Worm (Caenorhabditis elegans) whole organism, late embryonic: Measurements from ENCODE around the gene C02F12.5.
A peak's percentile ranks its signal among the peaks of the same experiment; 100 is the strongest.

Experiments
- F13H6.1 ChIP-seq: sonication (generic microtip); optimal IDR thresholded peaks from 2 replicates; lab custom pipeline; 2016; ENCODE audit warnings: missing genetic modification characterization, missing compliant biosample characterization
- T23F11.4 ChIP-seq: fragments of 200-800 bp; sonication (Bioruptor generic); optimal IDR thresholded peaks from 2 replicates; lab custom pipeline; 2018; ENCODE audit warnings: mild to moderate bottlenecking, missing genetic modification characterization, missing compliant biosample characterization
- ama-1 ChIP-seq: fragments of 150-350 bp; optimal IDR thresholded peaks from 2 replicates; lab custom pipeline; 2014
- ceh-14 ChIP-seq: sonication (generic microtip); optimal IDR thresholded peaks from 2 replicates; lab custom pipeline; 2016; ENCODE audit warnings: missing genotype, missing genetic modification characterization, missing compliant biosample characterization
- ceh-18 ChIP-seq: sonication (generic microtip); optimal IDR thresholded peaks from 2 replicates; lab custom pipeline; 2016; ENCODE audit warnings: missing genetic modification characterization, missing compliant biosample characterization
- ceh-19 ChIP-seq: fragments of 200-800 bp; sonication (Bioruptor generic); optimal IDR thresholded peaks from 2 replicates; lab custom pipeline; 2018; ENCODE audit warnings: mild to moderate bottlenecking, missing genetic modification characterization, missing compliant biosample characterization
- ceh-2 ChIP-seq: sonication (generic microtip); optimal IDR thresholded peaks from 2 replicates; lab custom pipeline; 2016; ENCODE audit warnings: missing genotype, missing genetic modification characterization, missing compliant biosample characterization
- ceh-22 ChIP-seq: sonication (generic microtip); optimal IDR thresholded peaks from 2 replicates; lab custom pipeline; 2017; ENCODE audit warnings: missing biosample characterization, missing genetic modification characterization
- ceh-24 ChIP-seq: sonication (generic microtip); optimal IDR thresholded peaks from 2 replicates; lab custom pipeline; 2016; ENCODE audit warnings: mild to moderate bottlenecking, missing genetic modification characterization, missing compliant biosample characterization
- ceh-31 ChIP-seq: sonication (generic microtip); optimal IDR thresholded peaks from 2 replicates; lab custom pipeline; 2016; ENCODE audit warnings: missing genetic modification characterization, missing compliant biosample characterization
- ceh-34 ChIP-seq: sonication (generic microtip); optimal IDR thresholded peaks from 2 replicates; lab custom pipeline; 2016; ENCODE audit warnings: mild to moderate bottlenecking, missing genetic modification characterization, missing compliant biosample characterization
- ceh-9 ChIP-seq: sonication (generic microtip); optimal IDR thresholded peaks from 2 replicates; lab custom pipeline; 2016; ENCODE audit warnings: mild to moderate bottlenecking, missing genetic modification characterization, inconsistent platforms, missing compliant biosample characterization
- che-1 ChIP-seq: sonication (generic microtip); optimal IDR thresholded peaks from 2 replicates; lab custom pipeline; 2016; ENCODE audit warnings: mild to moderate bottlenecking, missing genetic modification characterization, missing compliant biosample characterization
- dmd-4 ChIP-seq: sonication (generic microtip); optimal IDR thresholded peaks from 2 replicates; lab custom pipeline; 2016; ENCODE audit warnings: borderline replicate concordance, missing genetic modification characterization, missing compliant biosample characterization
- dve-1 ChIP-seq: sonication (generic microtip); optimal IDR thresholded peaks from 2 replicates; lab custom pipeline; 2017; ENCODE audit warnings: antibody characterized with exemption, mild to moderate bottlenecking, missing genetic modification characterization, missing compliant biosample characterization
- elt-4 ChIP-seq: sonication (generic microtip); optimal IDR thresholded peaks from 2 replicates; lab custom pipeline; 2016; ENCODE audit warnings: missing genetic modification characterization, missing compliant biosample characterization
- ets-4 ChIP-seq: sonication (generic microtip); optimal IDR thresholded peaks from 2 replicates; lab custom pipeline; 2016; ENCODE audit warnings: missing genetic modification characterization, missing compliant biosample characterization
- gmeb-2 ChIP-seq: sonication (generic microtip); optimal IDR thresholded peaks from 2 replicates; lab custom pipeline; 2016; ENCODE audit warnings: missing genetic modification characterization, inconsistent platforms, missing compliant biosample characterization
- hlh-30 ChIP-seq: sonication (generic microtip); optimal IDR thresholded peaks from 2 replicates; lab custom pipeline; 2017; ENCODE audit warnings: antibody characterized with exemption, missing genetic modification characterization, missing compliant biosample characterization; ENCODE audit not compliant: insufficient read depth
- hlh-6 ChIP-seq: sonication (generic microtip); optimal IDR thresholded peaks from 2 replicates; lab custom pipeline; 2016; ENCODE audit warnings: missing genotype, missing genetic modification characterization, missing compliant biosample characterization
- lin-11 ChIP-seq: fragments of 200-800 bp; sonication (Bioruptor generic); optimal IDR thresholded peaks from 2 replicates; lab custom pipeline; 2018; ENCODE audit warnings: mild to moderate bottlenecking, missing genetic modification characterization, missing compliant biosample characterization
- madf-2 ChIP-seq: sonication (generic microtip); optimal IDR thresholded peaks from 2 replicates; lab custom pipeline; 2017; ENCODE audit warnings: missing genetic modification characterization, missing compliant biosample characterization
- nfya-1 ChIP-seq: sonication (generic microtip); optimal IDR thresholded peaks from 2 replicates; lab custom pipeline; 2017; ENCODE audit warnings: missing genetic modification characterization, mild to moderate bottlenecking, missing compliant biosample characterization, antibody characterized with exemption, moderate library complexity
- nhr-11 ChIP-seq: fragments of 150-350 bp; optimal IDR thresholded peaks from 2 replicates; lab custom pipeline; 2014; ENCODE audit warnings: missing biosample characterization, missing genetic modification characterization
- npax-4 ChIP-seq: sonication (generic microtip); optimal IDR thresholded peaks from 2 replicates; lab custom pipeline; 2016; ENCODE audit warnings: missing genetic modification characterization, missing compliant biosample characterization
- odd-2 ChIP-seq: sonication (generic microtip); optimal IDR thresholded peaks from 2 replicates; lab custom pipeline; 2017; ENCODE audit warnings: antibody characterized with exemption, mild to moderate bottlenecking, missing genetic modification characterization, missing compliant biosample characterization
- pat-9 ChIP-seq: fragments of 200-800 bp; sonication (Bioruptor generic); optimal IDR thresholded peaks from 2 replicates; lab custom pipeline; 2018; ENCODE audit warnings: mild to moderate bottlenecking, missing genetic modification characterization, moderate library complexity, missing compliant biosample characterization
- pax-1 ChIP-seq: fragments of 150-350 bp; optimal IDR thresholded peaks from 2 replicates; lab custom pipeline; 2014; ENCODE audit warnings: missing biosample characterization, missing genetic modification characterization
- pha-2 ChIP-seq: sonication (generic microtip); optimal IDR thresholded peaks from 2 replicates; lab custom pipeline; 2017; ENCODE audit warnings: mild to moderate bottlenecking, missing genetic modification characterization, missing compliant biosample characterization
- pha-4 ChIP-seq: fragments of 150-350 bp; optimal IDR thresholded peaks from 2 replicates; lab custom pipeline; 2018; ENCODE audit warnings: missing biosample characterization, missing genetic modification reagents, missing genetic modification characterization
- pqm-1 ChIP-seq: sonication (generic microtip); optimal IDR thresholded peaks from 2 replicates; lab custom pipeline; 2016; ENCODE audit warnings: missing genetic modification characterization, missing compliant biosample characterization
- pros-1 ChIP-seq: fragments of 150-350 bp; optimal IDR thresholded peaks from 2 replicates; lab custom pipeline; 2014; ENCODE audit warnings: missing biosample characterization, missing genetic modification reagents, missing genetic modification characterization
- rnt-1 ChIP-seq: sonication (generic microtip); optimal IDR thresholded peaks from 2 replicates; lab custom pipeline; 2016; ENCODE audit warnings: missing genetic modification characterization, missing compliant biosample characterization
- tbx-2 ChIP-seq: sonication (generic microtip); optimal IDR thresholded peaks from 2 replicates; lab custom pipeline; 2016; ENCODE audit warnings: missing genetic modification characterization, missing compliant biosample characterization
- tbx-7 ChIP-seq: sonication (generic microtip); optimal IDR thresholded peaks from 2 replicates; lab custom pipeline; 2016; ENCODE audit warnings: missing genotype, missing genetic modification characterization, missing compliant biosample characterization
- ttx-3 ChIP-seq: sonication (generic microtip); optimal IDR thresholded peaks from 2 replicates; lab custom pipeline; 2016; ENCODE audit warnings: missing genetic modification reagents, missing genetic modification characterization, missing compliant biosample characterization
- unc-42 ChIP-seq: sonication (generic microtip); optimal IDR thresholded peaks from 2 replicates; lab custom pipeline; 2016; ENCODE audit warnings: missing genotype, missing genetic modification characterization, missing compliant biosample characterization

C02F12.5 gene

ce11 chrX:3645924-3646323 lies 26.0 kb downstream of the C02F12.5 start:
- peak; percentile 9 for TF ChIP-seq ama-1 (lab: Kevin White, UChicago)
- TF ChIP-seq pat-9 (tag; lab: Kevin White, UChicago) = no peak
- no peak for TF ChIP-seq elt-4 (tag; lab: Kevin White, UChicago)
- TF ChIP-seq hlh-30 (tag; lab: Kevin White, UChicago) = no peak
- TF ChIP-seq pax-1 = no peak

DNA sequence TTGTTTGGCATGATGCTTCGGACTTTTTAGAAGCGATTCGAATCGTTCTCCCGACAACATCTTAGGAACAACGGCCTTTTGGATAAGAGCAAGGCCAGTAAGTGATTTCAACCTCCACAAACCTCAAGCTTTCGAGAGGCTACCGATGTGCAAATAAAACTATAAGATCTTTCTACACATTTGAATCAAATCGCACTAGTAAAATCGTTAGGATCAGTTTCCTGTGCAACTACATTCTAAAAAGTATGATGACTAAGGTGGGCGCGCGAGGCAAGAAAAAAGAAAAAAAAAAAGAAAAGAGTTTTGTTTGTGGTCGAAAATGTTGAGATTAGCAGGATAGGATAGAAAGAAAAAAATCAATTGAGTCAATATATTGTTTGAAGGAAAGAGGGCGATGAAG lies 27.1 kb downstream of the C02F12.5 start, which contains the start of gene tmem-24:
tmem-24 (minus strand) TSS at position 101 of the 400 bp plus-strand sequence.
- TF ChIP-seq npax-4 (tag; lab: Kevin White, UChicago) (no peak), ttx-3 (no peak), pha-2 (tag; lab: Kevin White, UChicago) (no peak), ceh-9 (no peak), unc-42 (tag; lab: Kevin White, UChicago) (no peak), hlh-30 (tag; lab: Kevin White, UChicago) (no peak), odd-2 (tag; lab: Kevin White, UChicago) (no peak), ceh-22 (no peak), tbx-7 (tag; lab: Kevin White, UChicago) (no peak), ceh-14 (tag; lab: Kevin White, UChicago) (no peak), dmd-4 (no peak), pros-1 (no peak), ceh-31 (tag; lab: Kevin White, UChicago) (no peak), pqm-1 (tag; lab: Kevin White, UChicago) (no peak), che-1 (tag; lab: Kevin White, UChicago) (no peak), F13H6.1 (tag; lab: Kevin White, UChicago) (no peak)
- TF ChIP-seq, all 69 proteins: peak for 0

DNA sequence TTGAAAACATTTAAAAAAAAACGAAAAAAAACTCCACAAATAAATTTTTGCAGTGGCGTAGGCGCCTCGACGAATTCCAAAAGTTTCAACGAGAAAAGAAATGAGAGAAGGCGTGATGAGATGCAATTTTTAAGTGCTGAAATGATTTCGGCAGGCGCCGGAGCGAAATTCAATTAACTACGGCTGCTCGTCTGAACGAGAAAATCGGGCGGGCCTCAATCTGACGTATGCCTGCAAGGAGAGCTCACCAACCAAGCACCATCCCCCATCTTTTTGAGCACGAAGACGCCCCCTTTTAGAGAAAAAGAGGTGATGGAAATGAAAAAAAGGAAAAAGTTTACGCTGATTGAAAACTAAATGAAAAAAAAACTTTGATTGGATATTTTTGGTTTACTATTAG lies 37.1 kb downstream of the C02F12.5 start:
- no peak for TF ChIP-seq pha-2 (tag; lab: Kevin White, UChicago)
- TF ChIP-seq unc-42 (tag; lab: Kevin White, UChicago) = peak; percentile 66

- TF ChIP-seq pros-1 = no peak
- no peak for TF ChIP-seq T23F11.4
- no peak for TF ChIP-seq lin-11 (tag; lab: Kevin White, UChicago)
- TF ChIP-seq gmeb-2 (tag; lab: Kevin White, UChicago) = no peak
- no peak for TF ChIP-seq ceh-2 (tag; lab: Kevin White, UChicago)
- no peak for TF ChIP-seq ama-1 (lab: Kevin White, UChicago)
- no peak for TF ChIP-seq nhr-11 (tag; lab: Kevin White, UChicago)
- TF ChIP-seq ceh-22 = no peak
- no peak for TF ChIP-seq nfya-1 (tag; lab: Kevin White, UChicago)
- TF ChIP-seq dmd-4 = no peak
- no peak for TF ChIP-seq ceh-24 (tag; lab: Kevin White, UChicago)
- no peak for TF ChIP-seq madf-2
- TF ChIP-seq pha-4 (tag; lab: Kevin White, UChicago) = no peak
- no peak for TF ChIP-seq hlh-6 (tag; lab: Kevin White, UChicago)
- TF ChIP-seq tbx-2 (tag; lab: Kevin White, UChicago) = no peak
- no peak for TF ChIP-seq ceh-18 (tag; lab: Kevin White, UChicago)
- TF ChIP-seq ets-4 (tag; lab: Kevin White, UChicago) = no peak
- no peak for TF ChIP-seq ceh-19 (GFP tag; lab: Kevin White, UChicago)
- TF ChIP-seq ceh-34 (tag; lab: Kevin White, UChicago) = no peak
- TF ChIP-seq ceh-31 (tag; lab: Kevin White, UChicago) = no peak
These were observed 38.2 kb downstream of the C02F12.5 start, which contains the start of gene gst-11 for ce11 chrX:3633654-3634053. Gene gst-11, minus strand, starts transcription at chrX:3633754.

DNA sequence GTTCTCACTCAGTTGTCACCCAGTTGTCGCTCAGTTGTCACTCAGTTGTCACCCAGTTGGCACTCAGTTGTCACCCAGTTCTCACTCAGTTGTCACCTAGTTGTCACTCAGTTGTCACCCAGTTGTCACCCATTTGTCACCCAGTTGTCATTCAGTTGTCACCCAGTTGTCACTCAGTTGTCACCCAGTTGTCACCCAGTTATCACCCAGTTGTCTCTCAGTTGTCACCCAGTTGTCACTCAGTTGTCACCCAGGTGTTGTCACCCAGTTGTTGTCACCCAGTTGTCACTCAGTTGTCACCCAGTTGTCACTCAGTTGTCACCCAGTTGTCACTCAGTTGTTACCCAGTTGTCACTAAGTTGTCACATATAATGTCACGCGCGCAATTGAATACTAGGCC lies 40.3 kb downstream of the C02F12.5 start:
- TF ChIP-seq dve-1 (tag; lab: Kevin White, UChicago) = no peak
- TF ChIP-seq rnt-1 (tag; lab: Kevin White, UChicago) = peak; percentile 23
- peak; percentile 20 for TF ChIP-seq elt-4 (tag; lab: Kevin White, UChicago)
